Worm (Caenorhabditis elegans) whole organism, mixed stage, embryonic: ENCODE measurements around the gene gpa-11.

Source experiments
- bed-3 ChIP-seq: fragments of 200-800 bp; sonication (Bioruptor generic); optimal IDR thresholded peaks from 3 replicates; lab custom pipeline; 2018; ENCODE audit warnings: mild to moderate bottlenecking, missing genetic modification characterization, moderate library complexity, missing compliant biosample characterization
- blmp-1 ChIP-seq: fragments of 150-350 bp; optimal IDR thresholded peaks from 2 replicates; lab custom pipeline; 2014; ENCODE audit warnings: missing biosample characterization, missing genetic modification characterization
- ceh-39 ChIP-seq: fragments of 150-350 bp; optimal IDR thresholded peaks from 2 replicates; lab custom pipeline; 2014; ENCODE audit warnings: missing biosample characterization, missing genetic modification characterization
- ceh-43 ChIP-seq: fragments of 200-800 bp; sonication (Bioruptor generic); optimal IDR thresholded peaks from 2 replicates; lab custom pipeline; 2018; ENCODE audit warnings: mild to moderate bottlenecking, missing genetic modification characterization, moderate library complexity, missing compliant biosample characterization
- ceh-83 ChIP-seq: fragments of 200-800 bp; sonication (Bioruptor generic); optimal IDR thresholded peaks from 2 replicates; lab custom pipeline; 2018; ENCODE audit warnings: mild to moderate bottlenecking, missing genetic modification characterization, missing compliant biosample characterization
- ces-1 ChIP-seq: fragments of 150-350 bp; optimal IDR thresholded peaks from 2 replicates; lab custom pipeline; 2014; ENCODE audit warnings: missing biosample characterization, missing genetic modification reagents, missing genetic modification characterization
- cnd-1 ChIP-seq: fragments of 200-800 bp; sonication (Bioruptor generic); optimal IDR thresholded peaks from 2 replicates; lab custom pipeline; 2018; ENCODE audit warnings: mild to moderate bottlenecking, missing genetic modification characterization, missing compliant biosample characterization
- drap-1 ChIP-seq: fragments of 200-800 bp; sonication (Bioruptor generic); optimal IDR thresholded peaks from 3 replicates; lab custom pipeline; 2018; ENCODE audit warnings: mild to moderate bottlenecking, missing genetic modification characterization, missing compliant biosample characterization
- elt-3 ChIP-seq: fragments of 150-350 bp; optimal IDR thresholded peaks from 2 replicates; lab custom pipeline; 2014; ENCODE audit warnings: missing biosample characterization, missing genetic modification characterization
- flh-1 ChIP-seq: fragments of 200-800 bp; sonication (Bioruptor generic); optimal IDR thresholded peaks from 2 replicates; lab custom pipeline; 2018; ENCODE audit warnings: mild to moderate bottlenecking, missing genetic modification characterization, moderate library complexity, missing compliant biosample characterization
- ham-2 ChIP-seq: fragments of 200-800 bp; sonication (Bioruptor generic); optimal IDR thresholded peaks from 2 replicates; lab custom pipeline; 2018; ENCODE audit warnings: mild to moderate bottlenecking, missing genetic modification characterization, missing compliant biosample characterization
- lin-13 ChIP-seq: fragments of 150-350 bp; optimal IDR thresholded peaks from 2 replicates; lab custom pipeline; 2014; ENCODE audit warnings: missing biosample characterization, missing genetic modification characterization
- lin-32 ChIP-seq: fragments of 200-800 bp; sonication (Bioruptor generic); optimal IDR thresholded peaks from 2 replicates; lab custom pipeline; 2018; ENCODE audit warnings: mild to moderate bottlenecking, missing genetic modification characterization, missing compliant biosample characterization
- lsy-2 ChIP-seq: fragments of 150-350 bp; optimal IDR thresholded peaks from 2 replicates; lab custom pipeline; 2014; ENCODE audit warnings: missing biosample characterization, missing genetic modification characterization
- mab-5 ChIP-seq: fragments of 150-350 bp; optimal IDR thresholded peaks from 2 replicates; lab custom pipeline; 2014; ENCODE audit warnings: missing biosample characterization, missing genetic modification characterization
- mep-1 ChIP-seq: fragments of 150-350 bp; optimal IDR thresholded peaks from 2 replicates; lab custom pipeline; 2017; ENCODE audit warnings: missing biosample characterization, missing genetic modification reagents, missing genetic modification characterization, inconsistent platforms
- mls-2 ChIP-seq: sonication (generic microtip); optimal IDR thresholded peaks from 2 replicates; lab custom pipeline; 2016; ENCODE audit warnings: mild to moderate bottlenecking, missing genetic modification characterization, moderate library complexity, missing compliant biosample characterization
- nhr-12 ChIP-seq: fragments of 150-350 bp; optimal IDR thresholded peaks from 2 replicates; lab custom pipeline; 2014; ENCODE audit warnings: missing biosample characterization, missing genetic modification characterization
- nhr-2 ChIP-seq: fragments of 150-350 bp; optimal IDR thresholded peaks from 2 replicates; lab custom pipeline; 2014; ENCODE audit warnings: missing biosample characterization, missing genetic modification characterization
- nhr-237 ChIP-seq: fragments of 150-350 bp; optimal IDR thresholded peaks from 2 replicates; lab custom pipeline; 2014; ENCODE audit warnings: missing biosample characterization, missing genetic modification characterization
- nhr-76 ChIP-seq: sonication (generic microtip); optimal IDR thresholded peaks from 2 replicates; lab custom pipeline; 2017; ENCODE audit warnings: missing biosample characterization, missing genetic modification characterization
- pha-4 ChIP-seq: fragments of 150-350 bp; optimal IDR thresholded peaks from 2 replicates; lab custom pipeline; 2018; ENCODE audit warnings: missing biosample characterization, missing genetic modification reagents, missing genetic modification characterization
- sem-2 ChIP-seq: fragments of 200-800 bp; sonication (Bioruptor generic); optimal IDR thresholded peaks from 2 replicates; lab custom pipeline; 2018; ENCODE audit warnings: mild to moderate bottlenecking, missing genetic modification characterization, missing compliant biosample characterization
- snpc-4 ChIP-seq: fragments of 150-350 bp; optimal IDR thresholded peaks from 2 replicates; lab custom pipeline; 2014; ENCODE audit warnings: missing biosample characterization, missing genetic modification characterization
- sptf-1 ChIP-seq: sonication (generic microtip); optimal IDR thresholded peaks from 2 replicates; lab custom pipeline; 2017; ENCODE audit warnings: mild to moderate bottlenecking, missing genetic modification characterization, moderate library complexity, missing compliant biosample characterization
- tbx-8 ChIP-seq: fragments of 200-800 bp; sonication (Bioruptor generic); optimal IDR thresholded peaks from 2 replicates; lab custom pipeline; 2018; ENCODE audit warnings: mild to moderate bottlenecking, missing genetic modification characterization, moderate library complexity, missing compliant biosample characterization
- unc-120 ChIP-seq: sonication (generic microtip); optimal IDR thresholded peaks from 2 replicates; lab custom pipeline; 2017; ENCODE audit warnings: missing genetic modification characterization, missing compliant biosample characterization; ENCODE audit not compliant: poor library complexity, severe bottlenecking
- unc-39 ChIP-seq: fragments of 150-350 bp; optimal IDR thresholded peaks from 2 replicates; lab custom pipeline; 2014; ENCODE audit warnings: missing biosample characterization, missing genetic modification characterization
- unc-62 ChIP-seq: fragments of 150-350 bp; optimal IDR thresholded peaks from 2 replicates; lab custom pipeline; 2014; ENCODE audit warnings: missing biosample characterization, missing genetic modification reagents, missing genetic modification characterization
- zip-8 ChIP-seq: fragments of 150-350 bp; optimal IDR thresholded peaks from 2 replicates; lab custom pipeline; 2014; ENCODE audit warnings: missing biosample characterization, missing genetic modification characterization
- ztf-11 ChIP-seq: fragments of 150-350 bp; optimal IDR thresholded peaks from 2 replicates; lab custom pipeline; 2014; ENCODE audit warnings: missing biosample characterization, missing genetic modification characterization

Gene gpa-11

ce11 chrII:4222469-4222868, 24.5 kb upstream of the gpa-11 start:
- TF ChIP-seq nhr-76 (no peak), lsy-2 (no peak)

DNA sequence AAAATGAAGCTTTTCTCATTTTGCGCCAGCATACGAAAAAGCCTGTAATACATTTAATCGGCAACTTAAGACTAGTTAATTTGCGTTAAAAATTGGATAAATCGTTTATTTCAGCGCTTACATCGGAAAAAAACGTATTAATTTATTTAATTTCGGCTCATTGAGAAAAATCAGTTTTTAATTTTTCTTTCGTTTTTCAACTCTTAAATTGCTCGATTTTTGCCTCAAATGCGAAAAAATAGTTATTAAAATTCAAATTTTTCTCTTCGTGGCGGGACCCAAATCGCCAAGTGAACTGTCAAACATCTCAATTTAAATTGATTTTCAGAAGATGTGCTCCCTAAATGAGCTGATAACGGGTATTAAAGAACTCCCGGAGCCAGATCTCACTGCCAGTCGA, 24.0 kb upstream of the gpa-11 start, which contains the start of gene C16A11.5:
C16A11.5 (plus strand) TSS at position 323 of the 400 bp plus-strand sequence.
- no peak for TF ChIP-seq ztf-11 (tag; lab: Kevin White, UChicago)
- no peak for TF ChIP-seq nhr-12 (tag; lab: Kevin White, UChicago)
- TF ChIP-seq lin-32: no peak
- no peak for TF ChIP-seq nhr-2
- TF ChIP-seq ces-1 (GFP tag; lab: Kevin White, UChicago): no peak
- no peak for TF ChIP-seq mep-1
- no peak for TF ChIP-seq sem-2 (GFP tag; lab: Kevin White, UChicago)
- TF ChIP-seq drap-1 (GFP tag; lab: Kevin White, UChicago): no peak
- no peak for TF ChIP-seq mls-2 (tag; lab: Kevin White, UChicago)
- TF ChIP-seq bed-3 (GFP tag; lab: Kevin White, UChicago): no peak

ce11 chrII:4226598-4227096, 20.4 kb upstream of the gpa-11 start, which contains the start of gene C16A11.4:
Gene C16A11.4, plus strand, starts transcription at chrII:4227046.
- TF ChIP-seq cnd-1 (tag; lab: Kevin White, UChicago): no peak
- no peak for TF ChIP-seq ceh-39 (tag; lab: Kevin White, UChicago)
- no peak for TF ChIP-seq zip-8
- no peak for TF ChIP-seq sptf-1 (tag; lab: Kevin White, UChicago)
- TF ChIP-seq snpc-4: no peak
- no peak for TF ChIP-seq unc-62 (GFP tag; lab: Kevin White, UChicago)
- TF ChIP-seq nhr-237 (tag; lab: Kevin White, UChicago): no peak
- TF ChIP-seq mab-5 (tag; lab: Kevin White, UChicago): no peak
- no peak for TF ChIP-seq sem-2 (GFP tag; lab: Kevin White, UChicago)
- no peak for TF ChIP-seq elt-3 (tag; lab: Kevin White, UChicago)
- TF ChIP-seq flh-1: no peak
- TF ChIP-seq ham-2: no peak
- TF ChIP-seq pha-4: no peak
- TF ChIP-seq lin-32: no peak
- no peak for TF ChIP-seq ztf-11 (tag; lab: Kevin White, UChicago)
- no peak for TF ChIP-seq blmp-1
- no peak for TF ChIP-seq nhr-12 (tag; lab: Kevin White, UChicago)
- TF ChIP-seq lsy-2: no peak
- TF ChIP-seq, all 35 proteins: peak for 0

ce11 chrII:4228112-4228770, 18.8 kb upstream of the gpa-11 start:
- TF ChIP-seq pha-4 (no peak), cnd-1 (tag; lab: Kevin White, UChicago) (no peak), bed-3 (GFP tag; lab: Kevin White, UChicago) (no peak), mab-5 (tag; lab: Kevin White, UChicago) (no peak), sptf-1 (tag; lab: Kevin White, UChicago) (no peak), tbx-8 (GFP tag; lab: Kevin White, UChicago) (no peak), ceh-83 (GFP tag; lab: Kevin White, UChicago) (no peak), unc-120 (no peak), sem-2 (GFP tag; lab: Kevin White, UChicago) (no peak)

DNA sequence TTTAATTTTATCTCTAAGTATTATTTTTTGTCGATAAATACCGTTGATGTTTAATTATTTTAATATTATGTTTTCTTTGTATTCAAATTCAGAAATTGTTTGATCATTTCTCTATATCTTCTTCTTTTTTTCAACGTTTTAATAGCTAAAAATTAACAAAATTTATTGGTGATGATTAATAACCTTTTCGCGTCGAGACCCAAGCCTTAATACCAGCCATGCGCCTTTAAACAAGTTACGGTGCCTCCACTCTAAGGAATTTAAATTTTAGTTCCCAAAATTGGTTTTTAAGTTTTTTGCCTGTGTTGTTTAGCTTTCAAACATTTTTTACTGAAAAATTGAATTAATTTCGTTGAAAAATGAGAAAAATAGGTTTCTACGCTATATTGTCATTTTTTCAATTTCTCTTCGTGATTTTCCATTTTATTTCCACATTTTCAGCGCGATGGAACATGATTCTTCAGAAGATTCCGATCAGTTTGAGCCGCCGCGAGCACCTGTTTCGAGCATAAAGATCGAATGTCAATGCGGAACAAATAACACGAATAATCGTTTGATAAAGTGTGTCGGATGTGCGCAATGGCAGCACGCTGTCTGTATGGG, 17.8 kb upstream of the gpa-11 start, which contains the start of gene C16A11.3:
C16A11.3 (plus strand) TSS at position 440 of the 603 bp plus-strand sequence.
- no peak for TF ChIP-seq lin-13 (tag; lab: Kevin White, UChicago)
- no peak for TF ChIP-seq ces-1 (GFP tag; lab: Kevin White, UChicago)
- no peak for TF ChIP-seq pha-4
- TF ChIP-seq lsy-2: no peak
- TF ChIP-seq mep-1: no peak
- TF ChIP-seq unc-39 (tag; lab: Kevin White, UChicago): no peak
- TF ChIP-seq tbx-8 (GFP tag; lab: Kevin White, UChicago): no peak
- no peak for TF ChIP-seq mab-5 (tag; lab: Kevin White, UChicago)
- TF ChIP-seq ceh-43 (GFP tag; lab: Kevin White, UChicago): no peak
- no peak for TF ChIP-seq snpc-4
- no peak for TF ChIP-seq nhr-76
- no peak for TF ChIP-seq nhr-2
